Worm (Caenorhabditis elegans) whole organism, midembryonic: ENCODE data around the gene mltn-13.

Experiments
- flt-1 ChIP-seq: fragments of 200-800 bp; sonication (Bioruptor generic); IDR thresholded peaks from 2 replicates; pipeline ENCODE4 v1.3.6; 2022; ENCODE audit warnings: missing genetic modification characterization, missing compliant biosample characterization
- klf-2 ChIP-seq: fragments of 200-800 bp; sonication (Bioruptor generic); conservative IDR thresholded peaks from 2 replicates; pipeline ENCODE4 v1.3.6; 2022; ENCODE audit warnings: missing genetic modification reagents, missing genetic modification characterization, missing compliant biosample characterization
- ztf-23 ChIP-seq: fragments of 200-800 bp; sonication (Bioruptor generic); IDR thresholded peaks from 2 replicates; pipeline ENCODE4 v1.3.6; 2022; ENCODE audit warnings: missing genetic modification reagents, missing genetic modification characterization, missing compliant biosample characterization
- ztf-29 ChIP-seq: fragments of 200-800 bp; sonication (Bioruptor generic); IDR thresholded peaks from 2 replicates; pipeline ENCODE4 v1.3.6; 2022; ENCODE audit warnings: missing genetic modification reagents, missing genetic modification characterization, missing compliant biosample characterization

DNA sequence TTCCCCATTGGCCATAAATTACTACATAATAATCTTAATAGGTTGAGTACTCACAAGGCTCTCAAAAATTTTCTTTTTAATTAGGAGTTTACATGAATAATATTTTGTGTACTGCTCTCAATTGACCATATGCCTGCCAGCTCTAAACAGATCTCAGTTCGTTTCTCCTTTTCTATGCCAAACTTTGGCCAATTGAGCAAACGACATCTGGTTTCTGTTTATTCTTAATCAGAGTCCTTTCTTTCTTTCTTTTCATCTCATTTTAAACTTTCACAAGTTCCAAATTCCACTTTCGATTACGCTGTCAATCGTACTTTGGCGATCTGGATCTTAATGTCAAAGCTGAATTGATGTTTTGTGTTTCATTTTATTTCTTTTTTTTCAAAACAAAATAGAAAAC lies 16.2 kb upstream of the mltn-13 start:
- TF ChIP-seq klf-2 (no peak), ztf-23 (no peak), ztf-29 (no peak), flt-1 (GFP tag; lab: Robert Waterston, UW) (no peak)
